Fruit fly (Drosophila melanogaster) whole organism, embryonic: ENCODE results near the gene simj.

Experiments used
- CG17802 ChIP-seq: fragments of 200-800 bp; sonication (Bioruptor generic); optimal IDR thresholded peaks from 2 replicates; lab custom pipeline; 2018; ENCODE audit warnings: missing biosample characterization, mild to moderate bottlenecking, missing genetic modification characterization, moderate library complexity
- CG18262 ChIP-seq: fragments of 200-800 bp; optimal IDR thresholded peaks from 3 replicates; lab custom pipeline; 2019; ENCODE audit warnings: missing biosample characterization, mild to moderate bottlenecking, missing genetic modification characterization, moderate library complexity
- CG2120 ChIP-seq: fragments of 200-800 bp; sonication (Bioruptor generic); optimal IDR thresholded peaks from 3 replicates; lab custom pipeline; 2016; ENCODE audit warnings: missing biosample characterization, missing genetic modification characterization
- CG2889 ChIP-seq: fragments of 200-800 bp; sonication (Bioruptor generic); IDR thresholded peaks from 3 replicates; pipeline ENCODE4 v1.3.6; 2022; ENCODE audit warnings: missing biosample characterization, missing genetic modification characterization
- CG3163 ChIP-seq: fragments of 200-800 bp; sonication (Bioruptor generic); optimal IDR thresholded peaks from 3 replicates; lab custom pipeline; 2016; ENCODE audit warnings: missing biosample characterization, missing genetic modification characterization
- CG7357 ChIP-seq: fragments of 200-800 bp; sonication (Bioruptor generic); IDR thresholded peaks from 3 replicates; pipeline ENCODE4 v1.3.6; 2022; ENCODE audit warnings: missing biosample characterization, missing genetic modification characterization
- Myb ChIP-seq: fragments of 200-800 bp; sonication (Bioruptor generic); optimal IDR thresholded peaks from 2 replicates; lab custom pipeline; 2016; ENCODE audit warnings: missing biosample characterization, missing genetic modification characterization
- bcd ChIP-seq: fragments of 200-800 bp; sonication (Bioruptor generic); optimal IDR thresholded peaks from 2 replicates; lab custom pipeline; 2017; ENCODE audit warnings: missing biosample characterization, mild to moderate bottlenecking, missing genetic modification characterization
- br ChIP-seq: fragments of >200 bp; optimal IDR thresholded peaks from 2 replicates; lab custom pipeline; 2017
- crc ChIP-seq: fragments of 200-800 bp; sonication (Bioruptor generic); optimal IDR thresholded peaks from 2 replicates; lab custom pipeline; 2016; ENCODE audit warnings: missing biosample characterization, missing genetic modification characterization
- h ChIP-seq: fragments of >200 bp; optimal IDR thresholded peaks from 2 replicates; lab custom pipeline; 2017
- stwl ChIP-seq: fragments of 200-800 bp; sonication (Bioruptor generic); optimal IDR thresholded peaks from 3 replicates; lab custom pipeline; 2018; ENCODE audit warnings: missing biosample characterization, mild to moderate bottlenecking, missing genetic modification characterization, moderate library complexity
- tin ChIP-seq: fragments of 200-800 bp; sonication (Bioruptor generic); optimal IDR thresholded peaks from 3 replicates; lab custom pipeline; 2016; ENCODE audit warnings: missing biosample characterization, missing genetic modification characterization
- ttk ChIP-seq: fragments of 200-800 bp; sonication (Bioruptor generic); IDR thresholded peaks from 2 replicates; pipeline ENCODE4 v2.1.2; 2022; ENCODE audit warnings: missing biosample characterization, missing genetic modification characterization

- TF ChIP-seq h: no peak
- no peak for TF ChIP-seq CG17802 (tag; lab: Kevin White, UChicago)
- no peak for TF ChIP-seq CG7357 (GFP tag; lab: Robert Waterston, UW)
- no peak for TF ChIP-seq CG3163 (GFP tag; lab: Kevin White, UChicago)
- no peak for TF ChIP-seq tin (GFP tag; lab: Kevin White, UChicago)
- no peak for TF ChIP-seq br (lab: Kevin White, UChicago)
- TF ChIP-seq stwl (tag; lab: Kevin White, UChicago): no peak
- TF ChIP-seq CG18262 (tag; lab: Kevin White, UChicago): no peak
- no peak for TF ChIP-seq ttk (GFP tag; lab: Robert Waterston, UW)
- no peak for TF ChIP-seq CG2120 (GFP tag; lab: Kevin White, UChicago)
- no peak for TF ChIP-seq crc (GFP tag; lab: Kevin White, UChicago)
- TF ChIP-seq CG2889: no peak
- no peak for TF ChIP-seq Myb (GFP tag; lab: Kevin White, UChicago)
- no peak for TF ChIP-seq bcd
These were observed 7.2 kb upstream of the simj start for dm6 chr3L:10657311-10657710.
